Worm (Caenorhabditis elegans): ENCODE data around the gene F52B11.2.

Gene F52B11.2

ce11 chrIV:14115045-14115444 is 31.7 kb downstream of the F52B11.2 start:
- peak; percentile 62; the same call in 1 of the 2 replicates for TF ChIP-seq snpc-1.2 (GFP tag; IDR thresholded peaks at IDR 0.05)
- TF ChIP-seq F49E8.2 (tag; optimal IDR thresholded peaks at IDR 0.05; ENCODE audit: borderline replicate concordance): no peak

ce11 chrIV:14115556-14115955 is 32.2 kb downstream of the F52B11.2 start:
- TF ChIP-seq saeg-2 (GFP tag; IDR thresholded peaks at IDR 0.05): no peak
- no peak for TF ChIP-seq lin-29 (GFP tag; IDR thresholded peaks at IDR 0.05)
- TF ChIP-seq snpc-1.2 (GFP tag; IDR thresholded peaks at IDR 0.05): peak; percentile 96
- TF ChIP-seq F49E8.2 (tag; optimal IDR thresholded peaks at IDR 0.05; ENCODE audit: borderline replicate concordance): peak; percentile 51
- TF ChIP-seq lin-38 (GFP tag; IDR thresholded peaks at IDR 0.05): peak; percentile 27; the same call in 1 of the 2 replicates
- peak in 1 of 2 experiments; percentile 57 for TF ChIP-seq lsy-2 (tag; optimal IDR thresholded peaks at IDR 0.05)

DNA sequence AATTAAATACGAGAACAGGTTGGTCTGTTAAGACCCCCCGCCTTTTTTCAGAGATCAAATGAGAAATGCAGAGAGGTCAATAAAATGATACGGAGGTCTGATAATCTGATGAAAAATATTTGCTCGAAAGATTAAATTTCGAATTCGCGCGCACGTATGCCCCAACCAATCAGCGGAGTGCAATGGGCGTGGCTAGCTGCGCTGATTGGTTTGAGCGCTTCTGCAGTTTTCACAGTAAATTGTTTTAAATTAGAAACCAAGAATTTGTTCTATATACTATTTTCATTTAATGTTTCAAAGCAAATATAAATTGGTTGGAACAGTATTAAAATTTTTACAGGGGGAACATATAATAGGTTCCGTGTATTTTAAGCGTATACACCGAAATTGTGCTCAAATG is 36.0 kb downstream of the F52B11.2 start:
- TF ChIP-seq nhr-6 (tag; optimal IDR thresholded peaks at IDR 0.05): no peak
- TF ChIP-seq mes-2 (tag; optimal IDR thresholded peaks at IDR 0.05; ENCODE audit: poor library complexity, severe bottlenecking): no peak
- no peak for TF ChIP-seq cey-2 (tag; optimal IDR thresholded peaks at IDR 0.05; ENCODE audit: borderline replicate concordance, insufficient read depth)
- no peak for TF ChIP-seq lin-13 (GFP tag; optimal IDR thresholded peaks at IDR 0.05)
- no peak for TF ChIP-seq fkh-10 (GFP tag; optimal IDR thresholded peaks at IDR 0.05)
- TF ChIP-seq snpc-4 (tag; optimal IDR thresholded peaks at IDR 0.05): no peak
- TF ChIP-seq ceh-82 (tag; optimal IDR thresholded peaks at IDR 0.05): no peak
- TF ChIP-seq ZK546.5 (tag; optimal IDR thresholded peaks at IDR 0.05): no peak
- no peak for TF ChIP-seq zfp-2 (tag; optimal IDR thresholded peaks at IDR 0.05)
- TF ChIP-seq lsy-2 (tag; optimal IDR thresholded peaks at IDR 0.05): no peak
- TF ChIP-seq hlh-30 (tag; optimal IDR thresholded peaks at IDR 0.05; ENCODE audit: insufficient read depth): no peak
- TF ChIP-seq hif-1 (tag; optimal IDR thresholded peaks at IDR 0.05): no peak
- no peak for TF ChIP-seq tag-97 (GFP tag; IDR thresholded peaks at IDR 0.05)

- no peak for TF ChIP-seq Y48G9A.11 (GFP tag; IDR thresholded peaks at IDR 0.05)
Observed at ce11 chrIV:14123956-14124355, 40.6 kb downstream of the F52B11.2 start, which contains the start of gene nkcc-1. Gene nkcc-1, minus strand, starts transcription at chrIV:14124056.

- TF ChIP-seq vab-7 (GFP tag; IDR thresholded peaks at IDR 0.05) (no peak), lin-1 (GFP tag; IDR thresholded peaks at IDR 0.05) (no peak), pqm-1 (tag; optimal IDR thresholded peaks at IDR 0.05) (peak; percentile 60), daf-16 (GFP tag; optimal IDR thresholded peaks at IDR 0.05) (no peak), daf-16 (tag; optimal IDR thresholded peaks at IDR 0.05) (peak; percentile 53), ztf-7 (tag; optimal IDR thresholded peaks at IDR 0.05) (no peak), nhr-237 (tag; optimal IDR thresholded peaks at IDR 0.05) (no peak), lin-39 (tag; optimal IDR thresholded peaks at IDR 0.05) (no peak), mxl-3 (GFP tag; optimal IDR thresholded peaks at IDR 0.05) (no peak), zfp-2 (tag; optimal IDR thresholded peaks at IDR 0.05) (no peak), madf-9 (GFP tag; conservative IDR thresholded peaks at IDR 0.05) (no peak), lin-15B (tag; optimal IDR thresholded peaks at IDR 0.05) (no peak), rbr-2 (tag; optimal IDR thresholded peaks at IDR 0.05) (no peak), duxl-1 (tag; optimal IDR thresholded peaks at IDR 0.05; ENCODE audit: poor library complexity) (no peak), Y105C5A.15 (GFP tag; IDR thresholded peaks at IDR 0.05) (no peak)
Observed at ce11 chrIV:14127805-14128610, 44.6 kb downstream of the F52B11.2 start, which contains the start of gene H12I19.115. Gene H12I19.115, minus strand, starts transcription at chrIV:14127855.
